Worm (Caenorhabditis elegans) whole organism, L1 larva: ENCODE measurements around the gene str-165.

Source experiments
- F16B12.6 ChIP-seq: fragments of 150-350 bp; optimal IDR thresholded peaks from 2 replicates; lab custom pipeline; 2014; ENCODE audit warnings: missing biosample characterization, missing genetic modification characterization
- ceh-88 ChIP-seq: fragments of 200-800 bp; sonication (Bioruptor generic); IDR thresholded peaks from 2 replicates; pipeline ENCODE4 v1.3.6; 2022; ENCODE audit warnings: missing genetic modification characterization, missing compliant biosample characterization
- dpl-1 ChIP-seq, 3 experiments: fragments of 150-350 bp in 2 of 3; sonication (generic microtip) in 1 of 3; optimal IDR thresholded peaks; 2 replicates each; lab custom pipeline; 2014 to 2017; ENCODE audit warnings: missing biosample characterization in 3 of 3, missing genetic modification characterization in 3 of 3, missing genetic modification reagents in 3 of 3
- nhr-77 ChIP-seq: fragments of 150-350 bp; optimal IDR thresholded peaks from 2 replicates; lab custom pipeline; 2014; ENCODE audit warnings: missing biosample characterization, missing genetic modification characterization
- nhr-90 ChIP-seq: sonication (generic microtip); optimal IDR thresholded peaks from 2 replicates; lab custom pipeline; 2016; ENCODE audit warnings: mild to moderate bottlenecking, missing genetic modification characterization, missing compliant biosample characterization; ENCODE audit not compliant: poor library complexity
- snu-23 ChIP-seq: sonication (generic microtip); optimal IDR thresholded peaks from 2 replicates; lab custom pipeline; 2016; ENCODE audit warnings: missing genetic modification characterization, missing compliant biosample characterization

DNA sequence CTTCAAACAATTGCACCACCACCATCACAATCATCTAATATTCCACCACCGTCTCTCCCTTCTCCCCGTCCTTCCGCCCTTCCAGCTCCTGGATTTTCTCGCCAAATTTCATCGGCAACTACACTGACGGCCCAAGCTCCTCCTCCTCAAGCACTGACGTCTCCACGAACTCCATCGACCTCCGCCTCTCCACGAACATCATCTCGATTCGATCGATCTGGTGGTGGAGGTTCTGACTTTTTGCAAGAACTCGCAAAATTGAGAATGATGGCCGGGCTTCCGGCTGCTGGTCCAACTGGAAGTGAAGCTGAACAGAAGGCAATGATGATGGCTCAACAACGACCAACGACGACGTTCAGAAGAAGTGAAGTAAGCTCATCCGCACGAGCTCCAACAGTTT lies 36.9 kb upstream of the str-165 start:
- TF ChIP-seq ceh-88 (GFP tag; lab: Robert Waterston, UW) (no peak), F16B12.6 (tag; lab: Kevin White, UChicago) (no peak), nhr-90 (tag; lab: Kevin White, UChicago) (no peak), dpl-1 (GFP tag; optimal IDR thresholded peaks at IDR 0.05; lab: Kevin White, UChicago) (no peak), snu-23 (no peak), nhr-77 (tag; lab: Kevin White, UChicago) (no peak)
